Fruit fly (Drosophila melanogaster): Measurements from ENCODE around the gene Spindly.
A peak's percentile ranks its signal among the peaks of the same experiment; 100 is the strongest.

The Spindly gene

dm6 chr2L:3569892-3570291 is 39.8 kb upstream of the Spindly start (continued):
- TF ChIP-seq gfzf (GFP tag; optimal IDR thresholded peaks at IDR 0.05) = no peak
- TF ChIP-seq gt (GFP tag; IDR thresholded peaks at IDR 0.05) = no peak
- peak in 1 of 2 experiments; percentile 53 for TF ChIP-seq Hr51 (GFP tag; optimal IDR thresholded peaks at IDR 0.05)
- no peak for TF ChIP-seq Med (GFP tag)
- TF ChIP-seq kay (GFP tag; optimal IDR thresholded peaks at IDR 0.05) = no peak
- TF ChIP-seq CG11093 (GFP tag; IDR thresholded peaks at IDR 0.05) = no peak
- peak; percentile 16 for TF ChIP-seq CG10543 (GFP tag; optimal IDR thresholded peaks at IDR 0.05)
- TF ChIP-seq CG4820 (GFP tag; optimal IDR thresholded peaks at IDR 0.05) = no peak
- TF ChIP-seq danr (GFP tag; IDR thresholded peaks at IDR 0.05) = no peak
- TF ChIP-seq CG18619 (GFP tag; optimal IDR thresholded peaks at IDR 0.05) = no peak
- TF ChIP-seq gem (tag; optimal IDR thresholded peaks at IDR 0.05) = peak; percentile 71
- no peak for TF ChIP-seq CG33557 (GFP tag; optimal IDR thresholded peaks at IDR 0.05)
- no peak for TF ChIP-seq hbn (GFP tag; IDR thresholded peaks at IDR 0.05; ENCODE audit: partially characterized antibody)
- no peak for TF ChIP-seq CG3995 (GFP tag; optimal IDR thresholded peaks at IDR 0.05)
- TF ChIP-seq Hr78 (GFP tag; optimal IDR thresholded peaks at IDR 0.05) = no peak
- no peak for TF ChIP-seq CG15514 (GFP tag; optimal IDR thresholded peaks at IDR 0.05)
- TF ChIP-seq Hr39 (optimal IDR thresholded peaks at IDR 0.05) = no peak
- TF ChIP-seq lab (GFP tag; optimal IDR thresholded peaks at IDR 0.05) = peak; percentile 5
- no peak for TF ChIP-seq sna (GFP tag; IDR thresholded peaks at IDR 0.05; ENCODE audit: partially characterized antibody)
- no peak for TF ChIP-seq Hand (GFP tag; optimal IDR thresholded peaks at IDR 0.05)
- TF ChIP-seq tup (GFP tag; optimal IDR thresholded peaks at IDR 0.05) = no peak
- TF ChIP-seq cad (GFP tag; optimal IDR thresholded peaks at IDR 0.05) = no peak
- TF ChIP-seq ac (GFP tag; optimal IDR thresholded peaks at IDR 0.05) = no peak
- no peak for TF ChIP-seq sr (GFP tag; IDR thresholded peaks at IDR 0.05)
- TF ChIP-seq dmrt11E (tag; optimal IDR thresholded peaks at IDR 0.05) = peak; percentile 15
- no peak for TF ChIP-seq cas (GFP tag; IDR thresholded peaks at IDR 0.05)
- TF ChIP-seq Lpt (GFP tag; optimal IDR thresholded peaks at IDR 0.05) = no peak
- no peak for TF ChIP-seq insv (GFP tag; optimal IDR thresholded peaks at IDR 0.05)
- 0 out of 2 replicates have a peak, but pooled peaks have one; percentile 7 for TF ChIP-seq CG14667 (GFP tag; IDR thresholded peaks at IDR 0.05)
- no peak for TF ChIP-seq bcd (GFP tag; optimal IDR thresholded peaks at IDR 0.05)
- peak; percentile 15 for TF ChIP-seq Chrac-16 (GFP tag; optimal IDR thresholded peaks at IDR 0.05)
- no peak for TF ChIP-seq ERR (GFP tag; optimal IDR thresholded peaks at IDR 0.05)
- TF ChIP-seq Myb (GFP tag; optimal IDR thresholded peaks at IDR 0.05) = no peak
- TF ChIP-seq CG6791 (GFP tag; IDR thresholded peaks at IDR 0.05; ENCODE audit: partially characterized antibody) = no peak
- TF ChIP-seq CG1647 (GFP tag; optimal IDR thresholded peaks at IDR 0.05) = no peak
- no peak for TF ChIP-seq pb (GFP tag; optimal IDR thresholded peaks at IDR 0.05)
- TF ChIP-seq chinmo (GFP tag; IDR thresholded peaks at IDR 0.05; ENCODE audit: partially characterized antibody) = no peak
- TF ChIP-seq jumu (GFP tag; optimal IDR thresholded peaks at IDR 0.05) = peak; percentile 31
- TF ChIP-seq trem (tag; optimal IDR thresholded peaks at IDR 0.05) = no peak
- TF ChIP-seq lmd (GFP tag; IDR thresholded peaks at IDR 0.05) = peak; percentile 60
- no peak for TF ChIP-seq lov (optimal IDR thresholded peaks at IDR 0.05)
- no peak for TF ChIP-seq lov (GFP tag; IDR thresholded peaks at IDR 0.05)
- TF ChIP-seq stwl (tag; optimal IDR thresholded peaks at IDR 0.05) = no peak
- no peak for TF ChIP-seq CG34224 (GFP tag; IDR thresholded peaks at IDR 0.05; ENCODE audit: partially characterized antibody)
- peak; percentile 47; the same call in 1 of the 2 replicates for TF ChIP-seq sisA (GFP tag; IDR thresholded peaks at IDR 0.05)
- peak; percentile 56 for TF ChIP-seq CG2678 (tag; optimal IDR thresholded peaks at IDR 0.05)
- no peak for TF ChIP-seq MBD-R2 (GFP tag; IDR thresholded peaks at IDR 0.05)
- no peak for TF ChIP-seq CG30020 (tag; optimal IDR thresholded peaks at IDR 0.05)
- TF ChIP-seq corto (GFP tag; optimal IDR thresholded peaks at IDR 0.05) = no peak
- no peak for TF ChIP-seq peb (GFP tag; IDR thresholded peaks at IDR 0.05)
- peak; percentile 2 for TF ChIP-seq az2 (GFP tag; optimal IDR thresholded peaks at IDR 0.05)

Measured in whole organism, embryonic.